In genomic region chr3L:3397849-3398248, dm6 we compare ENCODE assay signal across 4 fruit fly cellular contexts.
TF ChIP-seq lines count a peak whose summit lies in the region.

No protein-coding gene starts in this region.

- TF ChIP-seq CTCF in whole organism, embryonic (GFP tag; optimal IDR thresholded peaks at IDR 0.05; lab: Kevin White, UChicago) = no peak

TF ChIP-seq in whole organism, embryonic, 481 proteins besides CTCF, POLR2A, EP300 and RAD21 (continues in another document):
- TF ChIP-seq run (tag; optimal IDR thresholded peaks at IDR 0.05; lab: Kevin White, UChicago) (no peak), CG30020 (tag; optimal IDR thresholded peaks at IDR 0.05; lab: Kevin White, UChicago) (no peak), CG3726 (GFP tag; IDR thresholded peaks at IDR 0.05; lab: Robert Waterston, UW) (no peak), CG4730 (GFP tag; IDR thresholded peaks at IDR 0.05; lab: Robert Waterston, UW) (no peak), HLH4C (GFP tag; IDR thresholded peaks at IDR 0.05; lab: Robert Waterston, UW; ENCODE audit: partially characterized antibody) (no peak), CG11456 (GFP tag; IDR thresholded peaks at IDR 0.05; lab: Robert Waterston, UW) (no peak), CG42726 (GFP tag; IDR thresholded peaks at IDR 0.05; lab: Robert Waterston, UW; ENCODE audit: partially characterized antibody) (no peak), Rfx (GFP tag; IDR thresholded peaks at IDR 0.05; lab: Robert Waterston, UW) (no peak), Opbp (GFP tag; IDR thresholded peaks at IDR 0.05; lab: Robert Waterston, UW; ENCODE audit: partially characterized antibody) (no peak), gem (tag; optimal IDR thresholded peaks at IDR 0.05; lab: Kevin White, UChicago) (peak; percentile 30), bowl (GFP tag; IDR thresholded peaks at IDR 0.05; lab: Robert Waterston, UW) (no peak), CG6689 (GFP tag; IDR thresholded peaks at IDR 0.05; lab: Robert Waterston, UW) (no peak), CG12219 (GFP tag; optimal IDR thresholded peaks at IDR 0.05; lab: Kevin White, UChicago) (no peak), twi (tag; optimal IDR thresholded peaks at IDR 0.05; lab: Kevin White, UChicago) (no peak), nau (GFP tag; optimal IDR thresholded peaks at IDR 0.05; lab: Kevin White, UChicago) (no peak), Atf6 (GFP tag; IDR thresholded peaks at IDR 0.05; lab: Robert Waterston, UW) (no peak), HLH3B (GFP tag; IDR thresholded peaks at IDR 0.05; lab: Robert Waterston, UW) (no peak), CG2712 (tag; optimal IDR thresholded peaks at IDR 0.05; lab: Kevin White, UChicago) (peak; percentile 45), Hmx (GFP tag; optimal IDR thresholded peaks at IDR 0.05; lab: Kevin White, UChicago) (no peak), Fer1 (GFP tag; optimal IDR thresholded peaks at IDR 0.05; lab: Kevin White, UChicago) (no peak), CG12744 (GFP tag; optimal IDR thresholded peaks at IDR 0.05; lab: Kevin White, UChicago) (no peak), sim (GFP tag; IDR thresholded peaks at IDR 0.05; lab: Robert Waterston, UW) (no peak), CG10959 (GFP tag; IDR thresholded peaks at IDR 0.05; lab: Robert Waterston, UW) (peak; percentile 35; the same call in 1 of the 2 replicates), CG31441 (GFP tag; IDR thresholded peaks at IDR 0.05; lab: Robert Waterston, UW) (no peak)

TF ChIP-seq in whole organism, prepupa, 60 proteins besides CTCF, POLR2A, EP300 and RAD21 (continues in another document):
- peak; percentile 82 for TF ChIP-seq CG11762 (GFP tag; optimal IDR thresholded peaks at IDR 0.05; lab: Kevin White, UChicago; ENCODE audit: insufficient read depth)
- TF ChIP-seq salr (GFP tag; optimal IDR thresholded peaks at IDR 0.05; lab: Kevin White, UChicago) = peak; percentile 74 to 86
- TF ChIP-seq CG6276 (GFP tag; optimal IDR thresholded peaks at IDR 0.05; lab: Kevin White, UChicago) = peak; percentile 54
- TF ChIP-seq cyc (GFP tag; optimal IDR thresholded peaks at IDR 0.05; lab: Kevin White, UChicago) = peak; percentile 93
- TF ChIP-seq pdm3 (GFP tag; optimal IDR thresholded peaks at IDR 0.05; lab: Kevin White, UChicago) = peak; percentile 89
- TF ChIP-seq CG8119 (GFP tag; IDR thresholded peaks at IDR 0.05; lab: Robert Waterston, UW) = peak; percentile 82
- peak; percentile 60 for TF ChIP-seq CG4318 (GFP tag; optimal IDR thresholded peaks at IDR 0.05; lab: Kevin White, UChicago)
- TF ChIP-seq net (GFP tag; optimal IDR thresholded peaks at IDR 0.05; lab: Kevin White, UChicago) = peak; percentile 84
- peak; percentile 90 for TF ChIP-seq CG10669 (GFP tag; optimal IDR thresholded peaks at IDR 0.05; lab: Kevin White, UChicago)
- TF ChIP-seq Sox15 (GFP tag; optimal IDR thresholded peaks at IDR 0.05; lab: Kevin White, UChicago) = peak; percentile 79
- TF ChIP-seq spab (GFP tag; optimal IDR thresholded peaks at IDR 0.05; lab: Kevin White, UChicago) = peak; percentile 89
- peak; percentile 89 for TF ChIP-seq OdsH (GFP tag; optimal IDR thresholded peaks at IDR 0.05; lab: Kevin White, UChicago)
- peak; percentile 90 for TF ChIP-seq Eip75B (GFP tag; optimal IDR thresholded peaks at IDR 0.05; lab: Kevin White, UChicago)
- TF ChIP-seq CG6163 (GFP tag; IDR thresholded peaks at IDR 0.05; lab: Robert Waterston, UW) = peak; percentile 93
- peak; percentile 93 for TF ChIP-seq topi (GFP tag; optimal IDR thresholded peaks at IDR 0.05; lab: Kevin White, UChicago)
- TF ChIP-seq CG7368 (GFP tag; optimal IDR thresholded peaks at IDR 0.05; lab: Kevin White, UChicago) = peak; percentile 86
- peak; percentile 90 for TF ChIP-seq achi (GFP tag; optimal IDR thresholded peaks at IDR 0.05; lab: Kevin White, UChicago)
- peak; percentile 93 for TF ChIP-seq Met (GFP tag; optimal IDR thresholded peaks at IDR 0.05; lab: Kevin White, UChicago)
- peak; percentile 90 for TF ChIP-seq CG6808 (GFP tag; optimal IDR thresholded peaks at IDR 0.05; lab: Kevin White, UChicago)
- peak; percentile 70 for TF ChIP-seq fd85E (GFP tag; optimal IDR thresholded peaks at IDR 0.05; lab: Kevin White, UChicago)
- TF ChIP-seq Eip93F (GFP tag; optimal IDR thresholded peaks at IDR 0.05; lab: Kevin White, UChicago) = peak; percentile 80
- TF ChIP-seq CG34406 (GFP tag; optimal IDR thresholded peaks at IDR 0.05; lab: Kevin White, UChicago) = peak; percentile 83
- peak; percentile 89 for TF ChIP-seq vri (GFP tag; optimal IDR thresholded peaks at IDR 0.05; lab: Kevin White, UChicago)

TF ChIP-seq in whole organism, pupa, 21 proteins besides CTCF, POLR2A, EP300 and RAD21:
- TF ChIP-seq CG14655 (GFP tag; optimal IDR thresholded peaks at IDR 0.05; lab: Kevin White, UChicago) (peak; percentile 89), fd96Ca (GFP tag; IDR thresholded peaks at IDR 0.05; lab: Robert Waterston, UW) (peak; percentile 86), CG4496 (GFP tag; IDR thresholded peaks at IDR 0.05; lab: Robert Waterston, UW) (peak; percentile 87), Pif1B (GFP tag; optimal IDR thresholded peaks at IDR 0.05; lab: Kevin White, UChicago) (peak; percentile 90), CG12605 (GFP tag; IDR thresholded peaks at IDR 0.05; lab: Robert Waterston, UW) (peak; percentile 78), CG13204 (GFP tag; optimal IDR thresholded peaks at IDR 0.05; lab: Kevin White, UChicago) (peak; percentile 85), Pif1A (GFP tag; optimal IDR thresholded peaks at IDR 0.05; lab: Kevin White, UChicago) (peak; percentile 89), CG17806 (tag; optimal IDR thresholded peaks at IDR 0.05; lab: Kevin White, UChicago) (peak; percentile 93), gl (tag; optimal IDR thresholded peaks at IDR 0.05; lab: Kevin White, UChicago) (peak; percentile 89), Ets98B (GFP tag; IDR thresholded peaks at IDR 0.05; lab: Robert Waterston, UW) (peak; percentile 65), CG10348 (GFP tag; IDR thresholded peaks at IDR 0.05; lab: Robert Waterston, UW) (no peak), Snoo (tag; optimal IDR thresholded peaks at IDR 0.05; lab: Kevin White, UChicago) (peak; percentile 86), rn (GFP tag; IDR thresholded peaks at IDR 0.05; lab: Robert Waterston, UW) (peak; percentile 72), CG15710 (tag; optimal IDR thresholded peaks at IDR 0.05; lab: Kevin White, UChicago) (peak; percentile 91), CG8159 (tag; optimal IDR thresholded peaks at IDR 0.05; lab: Kevin White, UChicago) (peak; percentile 93), CG34367 (tag; optimal IDR thresholded peaks at IDR 0.05; lab: Kevin White, UChicago) (peak; percentile 94), CG32121 (GFP tag; IDR thresholded peaks at IDR 0.05; lab: Robert Waterston, UW) (no peak), D1 (tag; optimal IDR thresholded peaks at IDR 0.05; lab: Kevin White, UChicago) (peak; percentile 66), CG8301 (tag; optimal IDR thresholded peaks at IDR 0.05; lab: Kevin White, UChicago) (peak; percentile 84), CG9948 (tag; optimal IDR thresholded peaks at IDR 0.05; lab: Kevin White, UChicago) (peak; percentile 92), EcR (GFP tag; optimal IDR thresholded peaks at IDR 0.05; lab: Kevin White, UChicago) (no peak)

TF ChIP-seq in whole organism, wandering third instar larva, 38 proteins besides CTCF, POLR2A, EP300 and RAD21 (continues in another document):
- peak; percentile 91 for TF ChIP-seq HLH106 (tag; optimal IDR thresholded peaks at IDR 0.05; lab: Kevin White, UChicago)
- peak; percentile 90 for TF ChIP-seq Sp1 (GFP tag; optimal IDR thresholded peaks at IDR 0.05; lab: Kevin White, UChicago)
- peak; percentile 58 for TF ChIP-seq CrebA (GFP tag; optimal IDR thresholded peaks at IDR 0.05; lab: Kevin White, UChicago; ENCODE audit: borderline replicate concordance)
- TF ChIP-seq Mio (GFP tag; optimal IDR thresholded peaks at IDR 0.05; lab: Kevin White, UChicago) = no peak
- TF ChIP-seq dl (GFP tag; optimal IDR thresholded peaks at IDR 0.05; lab: Kevin White, UChicago; ENCODE audit: insufficient read depth in 1 of 2, partially characterized antibody in 2 of 2) = no peak
- TF ChIP-seq foxo (GFP tag; optimal IDR thresholded peaks at IDR 0.05; lab: Kevin White, UChicago) = peak in 1 of 2 experiments; percentile 86
- no peak for TF ChIP-seq Vsx2 (GFP tag; optimal IDR thresholded peaks at IDR 0.05; lab: Kevin White, UChicago; ENCODE audit: partially characterized antibody)
- TF ChIP-seq usp (GFP tag; optimal IDR thresholded peaks at IDR 0.05; lab: Kevin White, UChicago) = no peak
- TF ChIP-seq h (GFP tag; optimal IDR thresholded peaks at IDR 0.05; lab: Kevin White, UChicago) = peak; percentile 93
- peak; percentile 54 for TF ChIP-seq Rel (GFP tag; optimal IDR thresholded peaks at IDR 0.05; lab: Kevin White, UChicago)
- TF ChIP-seq Rel (tag; optimal IDR thresholded peaks at IDR 0.05; lab: Kevin White, UChicago) = peak; percentile 49
- peak; percentile 84 for TF ChIP-seq psq (GFP tag; optimal IDR thresholded peaks at IDR 0.05; lab: Kevin White, UChicago)
- no peak for TF ChIP-seq GATAd (GFP tag; optimal IDR thresholded peaks at IDR 0.05; lab: Kevin White, UChicago)
- TF ChIP-seq dmrt93B (GFP tag; optimal IDR thresholded peaks at IDR 0.05; lab: Kevin White, UChicago) = peak; percentile 78
- TF ChIP-seq lola (GFP tag; optimal IDR thresholded peaks at IDR 0.05; lab: Kevin White, UChicago) = no peak
- no peak for TF ChIP-seq sv (GFP tag; optimal IDR thresholded peaks at IDR 0.05; lab: Kevin White, UChicago)
- TF ChIP-seq OdsH (GFP tag; optimal IDR thresholded peaks at IDR 0.05; lab: Kevin White, UChicago) = peak; percentile 89
- TF ChIP-seq jim (GFP tag; optimal IDR thresholded peaks at IDR 0.05; lab: Kevin White, UChicago) = no peak
- TF ChIP-seq dsf (GFP tag; optimal IDR thresholded peaks at IDR 0.05; lab: Kevin White, UChicago; ENCODE audit: borderline replicate concordance) = peak; percentile 25
- TF ChIP-seq fru (GFP tag; optimal IDR thresholded peaks at IDR 0.05; lab: Kevin White, UChicago) = peak; percentile 85
- peak; percentile 80 for TF ChIP-seq CG32264 (GFP tag; optimal IDR thresholded peaks at IDR 0.05; lab: Kevin White, UChicago)
- peak; percentile 85 for TF ChIP-seq sage (GFP tag; optimal IDR thresholded peaks at IDR 0.05; lab: Kevin White, UChicago)
- TF ChIP-seq Jra (GFP tag; optimal IDR thresholded peaks at IDR 0.05; lab: Kevin White, UChicago) = peak; percentile 57
- no peak for TF ChIP-seq Myc (optimal IDR thresholded peaks at IDR 0.05; lab: Kevin White, UChicago)
- TF ChIP-seq brk (GFP tag; optimal IDR thresholded peaks at IDR 0.05; lab: Kevin White, UChicago) = peak; percentile 76
- TF ChIP-seq Dfd (GFP tag; optimal IDR thresholded peaks at IDR 0.05; lab: Kevin White, UChicago) = no peak
- peak; percentile 87 for TF ChIP-seq rgr (GFP tag; optimal IDR thresholded peaks at IDR 0.05; lab: Kevin White, UChicago)
- TF ChIP-seq Abd-B (GFP tag; optimal IDR thresholded peaks at IDR 0.05; lab: Kevin White, UChicago) = no peak
- TF ChIP-seq Hr83 (GFP tag; optimal IDR thresholded peaks at IDR 0.05; lab: Kevin White, UChicago; ENCODE audit: poor library complexity, severe bottlenecking) = no peak
- no peak for TF ChIP-seq pan (optimal IDR thresholded peaks at IDR 0.05; lab: Kevin White, UChicago)
- no peak for TF ChIP-seq Dif (GFP tag; optimal IDR thresholded peaks at IDR 0.05; lab: Kevin White, UChicago; ENCODE audit: partially characterized antibody)
- TF ChIP-seq Hnf4 (GFP tag; optimal IDR thresholded peaks at IDR 0.05; lab: Kevin White, UChicago) = peak; percentile 82

Comparison
In these comparisons a context has a peak if more than half of its experiments do, and no peak if none do; other contexts are left out.
1. Of the 7 proteins assayed by ChIP-seq in both whole organism, embryonic and whole organism, prepupa: peak only in whole organism, embryonic: none; only in whole organism, prepupa: CG16779, CG6854, Gug, Hr39, Lpt and Sox102F; in both: Blimp-1; in neither: 0.